Worm (Caenorhabditis elegans): Measurements from ENCODE around the gene snet-1.

- TF ChIP-seq him-1 (tag; optimal IDR thresholded peaks at IDR 0.05) (no peak), W03F9.2 (tag; optimal IDR thresholded peaks at IDR 0.05) (no peak)
These were observed 9.9 kb upstream of the snet-1 start, which contains the start of gene tag-52 for ce11 chrX:3678507-3679175.

Data from whole organism, L4/young adult.